Fruit fly (Drosophila melanogaster): ENCODE measurements around the gene Cmpk.

Gene Cmpk

dm6 chr3R:26056381-26056780 lies 1.1 kb upstream of the Cmpk start, which contains the start of the genes Sld5 and CG14543 (continued):
- no peak for TF ChIP-seq CG7372 (GFP tag; IDR thresholded peaks at IDR 0.05)
- TF ChIP-seq abd-A (tag; optimal IDR thresholded peaks at IDR 0.05), result no peak
- TF ChIP-seq fru (optimal IDR thresholded peaks at IDR 0.05), result no peak
- TF ChIP-seq chif (GFP tag; optimal IDR thresholded peaks at IDR 0.05), result no peak
- no peak for TF ChIP-seq psq (GFP tag; optimal IDR thresholded peaks at IDR 0.05)
- TF ChIP-seq CG7786 (GFP tag; optimal IDR thresholded peaks at IDR 0.05), result no peak
- no peak for TF ChIP-seq CG11723 (GFP tag; optimal IDR thresholded peaks at IDR 0.05)
- TF ChIP-seq slp2 (GFP tag; optimal IDR thresholded peaks at IDR 0.05), result no peak
- TF ChIP-seq CG11504 (tag; optimal IDR thresholded peaks at IDR 0.05), result no peak
- TF ChIP-seq Antp (GFP tag; optimal IDR thresholded peaks at IDR 0.05), result peak; percentile 39
- TF ChIP-seq pzg (GFP tag; optimal IDR thresholded peaks at IDR 0.05), result peak; percentile 73
- TF ChIP-seq Jarid2 (GFP tag; optimal IDR thresholded peaks at IDR 0.05), result no peak
- no peak for TF ChIP-seq BtbVII (GFP tag; optimal IDR thresholded peaks at IDR 0.05)
- no peak for TF ChIP-seq CG9215 (GFP tag; IDR thresholded peaks at IDR 0.05)
- no peak for TF ChIP-seq Rx (GFP tag; IDR thresholded peaks at IDR 0.05)
- TF ChIP-seq CG7987 (GFP tag; optimal IDR thresholded peaks at IDR 0.05), result no peak
- TF ChIP-seq pan (optimal IDR thresholded peaks at IDR 0.05), result no peak
- no peak for TF ChIP-seq pan (GFP tag; optimal IDR thresholded peaks at IDR 0.05 in 1 of 2, IDR thresholded peaks at IDR 0.05 in 1 of 2)
- peak; percentile 51 for TF ChIP-seq BEAF-32 (GFP tag; optimal IDR thresholded peaks at IDR 0.05)
- TF ChIP-seq CG10979 (tag; optimal IDR thresholded peaks at IDR 0.05), result no peak
- no peak for TF ChIP-seq CG7556 (GFP tag; optimal IDR thresholded peaks at IDR 0.05)
- TF ChIP-seq CG14014 (GFP tag; IDR thresholded peaks at IDR 0.05), result no peak
- TF ChIP-seq Scr (GFP tag; IDR thresholded peaks at IDR 0.05; ENCODE audit: partially characterized antibody), result 0 out of 2 replicates have a peak, but pooled peaks have one; percentile 13
- TF ChIP-seq sd (tag; optimal IDR thresholded peaks at IDR 0.05), result peak; percentile 60
- 0 out of 3 replicates have a peak, but pooled peaks have one; percentile 14 for TF ChIP-seq CG17361 (GFP tag; IDR thresholded peaks at IDR 0.05)
- TF ChIP-seq fu2 (GFP tag; optimal IDR thresholded peaks at IDR 0.05), result peak; percentile 28
- no peak for TF ChIP-seq Oaz (GFP tag; IDR thresholded peaks at IDR 0.05)
- no peak for TF ChIP-seq Dek (tag; optimal IDR thresholded peaks at IDR 0.05)
- TF ChIP-seq gsb (GFP tag; IDR thresholded peaks at IDR 0.05), result no peak
- no peak for TF ChIP-seq D19A (tag; optimal IDR thresholded peaks at IDR 0.05)
- no peak for TF ChIP-seq CG7928 (GFP tag; optimal IDR thresholded peaks at IDR 0.05)
- TF ChIP-seq her (GFP tag; optimal IDR thresholded peaks at IDR 0.05), result no peak
- TF ChIP-seq Dad (GFP tag; optimal IDR thresholded peaks at IDR 0.05), result no peak
- TF ChIP-seq br (optimal IDR thresholded peaks at IDR 0.05), result no peak
- TF ChIP-seq CG10565 (GFP tag; optimal IDR thresholded peaks at IDR 0.05), result no peak
- TF ChIP-seq MBD-R2 (GFP tag; IDR thresholded peaks at IDR 0.05), result peak; percentile 84
- no peak for TF ChIP-seq nmo (GFP tag; optimal IDR thresholded peaks at IDR 0.05)
- no peak for TF ChIP-seq salm (tag; optimal IDR thresholded peaks at IDR 0.05)
- peak; percentile 7 for TF ChIP-seq trem (tag; optimal IDR thresholded peaks at IDR 0.05)
- TF ChIP-seq Eip74EF (GFP tag; optimal IDR thresholded peaks at IDR 0.05), result no peak
- TF ChIP-seq Side (GFP tag; optimal IDR thresholded peaks at IDR 0.05), result no peak
- no peak for TF ChIP-seq Lhr (GFP tag; optimal IDR thresholded peaks at IDR 0.05)
- TF ChIP-seq inv (GFP tag; IDR thresholded peaks at IDR 0.05; ENCODE audit: partially characterized antibody), result no peak
- TF ChIP-seq CG15479 (GFP tag; optimal IDR thresholded peaks at IDR 0.05), result no peak
- peak; percentile 48; the same call in 1 of the 2 replicates for TF ChIP-seq sob (GFP tag; IDR thresholded peaks at IDR 0.05)
- no peak for TF ChIP-seq pnt (GFP tag; optimal IDR thresholded peaks at IDR 0.05)
- no peak for TF ChIP-seq ci (GFP tag; IDR thresholded peaks at IDR 0.05)
- TF ChIP-seq jigr1 (GFP tag; IDR thresholded peaks at IDR 0.05), result no peak
- TF ChIP-seq CG13624 (GFP tag; optimal IDR thresholded peaks at IDR 0.05), result no peak
- TF ChIP-seq ato (GFP tag; IDR thresholded peaks at IDR 0.05; ENCODE audit: partially characterized antibody), result no peak
- TF ChIP-seq CG18011 (GFP tag; optimal IDR thresholded peaks at IDR 0.05), result peak; percentile 11
- peak; percentile 18 to 20 for TF ChIP-seq dpn (GFP tag; optimal IDR thresholded peaks at IDR 0.05)

Measured in whole organism, embryonic.